Fruit fly (Drosophila melanogaster): ENCODE measurements around the gene CG15549.

DNA sequence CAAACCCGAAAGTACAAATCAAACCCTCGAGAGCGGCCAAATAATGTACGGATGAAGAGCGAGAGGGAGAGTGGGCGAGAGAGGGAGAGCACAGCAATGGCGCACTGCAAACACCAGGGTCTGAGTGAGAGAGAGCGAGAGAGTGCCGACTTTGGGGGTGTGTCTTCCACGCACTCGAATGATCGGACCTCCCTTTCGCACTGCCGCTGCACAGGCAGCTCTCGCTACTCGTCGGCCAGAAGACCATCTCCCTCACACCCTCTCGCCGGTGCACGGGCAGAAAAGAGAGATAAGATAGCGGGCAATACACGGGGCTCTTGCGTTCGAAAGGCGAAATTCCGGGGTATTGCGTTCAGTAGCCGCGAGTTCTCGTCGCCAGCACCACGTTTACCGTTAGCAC is 23.9 kb downstream of the CG15549 start, which contains the start of gene Ptx1:
- no peak for TF ChIP-seq CG33017 (tag; optimal IDR thresholded peaks at IDR 0.05)
- no peak for TF ChIP-seq CG7045 (GFP tag; optimal IDR thresholded peaks at IDR 0.05)
- no peak for TF ChIP-seq cic (GFP tag; optimal IDR thresholded peaks at IDR 0.05)
- no peak for TF ChIP-seq CG1620 (GFP tag; optimal IDR thresholded peaks at IDR 0.05)
- no peak for TF ChIP-seq CG11617 (GFP tag; optimal IDR thresholded peaks at IDR 0.05)
- no peak for TF ChIP-seq CG14711 (tag; optimal IDR thresholded peaks at IDR 0.05)
- TF ChIP-seq toe (GFP tag; optimal IDR thresholded peaks at IDR 0.05) = peak; percentile 1
- TF ChIP-seq Clk (GFP tag; optimal IDR thresholded peaks at IDR 0.05) = no peak
- no peak for TF ChIP-seq CG7101 (tag; optimal IDR thresholded peaks at IDR 0.05)

Measured in whole organism, adult.